Worm (Caenorhabditis elegans): Measurements from ENCODE around the gene cnc-4.
A peak's percentile ranks its signal among the peaks of the same experiment; 100 is the strongest.

cnc-4 gene

ce11 chrV:1471078-1471969, 24.3 kb downstream of the cnc-4 start (continued):
- TF ChIP-seq egl-27 (tag; optimal IDR thresholded peaks at IDR 0.05) (no peak), ceh-82 (tag; optimal IDR thresholded peaks at IDR 0.05) (no peak), lin-11 (tag; optimal IDR thresholded peaks at IDR 0.05) (peak; percentile 14), nhr-25 (tag; optimal IDR thresholded peaks at IDR 0.05) (peak; percentile 74), lin-13 (GFP tag; optimal IDR thresholded peaks at IDR 0.05) (peak; percentile 87), F13H6.1 (tag; optimal IDR thresholded peaks at IDR 0.05) (peak; percentile 44), nhr-237 (tag; optimal IDR thresholded peaks at IDR 0.05) (no peak), peb-1 (tag; optimal IDR thresholded peaks at IDR 0.05) (no peak), skn-1 (tag; optimal IDR thresholded peaks at IDR 0.05) (peak; percentile 86), fos-1 (tag; optimal IDR thresholded peaks at IDR 0.05) (peak; percentile 63), unc-55 (GFP tag; optimal IDR thresholded peaks at IDR 0.05) (peak; percentile 96), elt-3 (tag; optimal IDR thresholded peaks at IDR 0.05) (no peak), crh-2 (tag; optimal IDR thresholded peaks at IDR 0.05) (peak; percentile 72), ztf-1 (GFP tag; conservative IDR thresholded peaks at IDR 0.05) (no peak), Y55F3AM.14 (GFP tag; optimal IDR thresholded peaks at IDR 0.05) (no peak), mdl-1 (tag; optimal IDR thresholded peaks at IDR 0.05) (peak in 1 of 2 experiments; percentile 10), sem-4 (tag; optimal IDR thresholded peaks at IDR 0.05) (no peak), ztf-4 (tag; optimal IDR thresholded peaks at IDR 0.05) (peak; percentile 32), ZK546.5 (tag; optimal IDR thresholded peaks at IDR 0.05) (no peak), C34F6.9 (tag; optimal IDR thresholded peaks at IDR 0.05) (peak; percentile 87), nhr-6 (tag; optimal IDR thresholded peaks at IDR 0.05) (peak; percentile 50)

- TF ChIP-seq ztf-4 (tag; optimal IDR thresholded peaks at IDR 0.05) (no peak), sma-9 (GFP tag; optimal IDR thresholded peaks at IDR 0.05) (peak; percentile 31), sma-9 (tag; optimal IDR thresholded peaks at IDR 0.05) (no peak)
These were observed 25.0 kb downstream of the cnc-4 start for ce11 chrV:1471977-1472376.

- TF ChIP-seq fos-1 (tag; optimal IDR thresholded peaks at IDR 0.05) (peak; percentile 28), ztf-1 (GFP tag; conservative IDR thresholded peaks at IDR 0.05) (no peak), zag-1 (tag; optimal IDR thresholded peaks at IDR 0.05) (no peak), nhr-129 (tag; optimal IDR thresholded peaks at IDR 0.05) (peak; percentile 13)
These were observed 25.6 kb downstream of the cnc-4 start for ce11 chrV:1472569-1472968.

ce11 chrV:1474486-1475125, 27.6 kb downstream of the cnc-4 start, which contains the start of the genes F53E2.2 and unc-60:
Gene F53E2.2 (plus strand): TSS chrV:1475086.
Gene unc-60 (plus strand): TSS chrV:1475086.
- no peak for TF ChIP-seq nhr-77 (tag; optimal IDR thresholded peaks at IDR 0.05)
- no peak for TF ChIP-seq nhr-11 (tag; optimal IDR thresholded peaks at IDR 0.05)
- TF ChIP-seq sma-3 (GFP tag; optimal IDR thresholded peaks at IDR 0.05) = peak; percentile 14
- peak; percentile 44 for TF ChIP-seq ztf-4 (tag; optimal IDR thresholded peaks at IDR 0.05)
- TF ChIP-seq lin-13 (GFP tag; optimal IDR thresholded peaks at IDR 0.05) = no peak
- no peak for TF ChIP-seq nhr-6 (tag; optimal IDR thresholded peaks at IDR 0.05)
- TF ChIP-seq ceh-82 (tag; optimal IDR thresholded peaks at IDR 0.05) = peak; percentile 16
- TF ChIP-seq mdl-1 (tag; optimal IDR thresholded peaks at IDR 0.05) = peak; percentile 10 to 73
- TF ChIP-seq lin-11 (tag; optimal IDR thresholded peaks at IDR 0.05) = peak; percentile 5
- TF ChIP-seq ztf-1 (GFP tag; conservative IDR thresholded peaks at IDR 0.05) = no peak
- no peak for TF ChIP-seq Y55F3AM.14 (GFP tag; optimal IDR thresholded peaks at IDR 0.05)
- TF ChIP-seq unc-55 (GFP tag; optimal IDR thresholded peaks at IDR 0.05) = peak; percentile 71
- TF ChIP-seq C34F6.9 (tag; optimal IDR thresholded peaks at IDR 0.05) = peak; percentile 83
- no peak for TF ChIP-seq ztf-11 (tag; optimal IDR thresholded peaks at IDR 0.05)
- no peak for TF ChIP-seq unc-62 (GFP tag; optimal IDR thresholded peaks at IDR 0.05)
- TF ChIP-seq nhr-21 (tag; optimal IDR thresholded peaks at IDR 0.05) = no peak
- TF ChIP-seq gmeb-1 (tag; optimal IDR thresholded peaks at IDR 0.05) = peak; percentile 30
- TF ChIP-seq nhr-129 (tag; optimal IDR thresholded peaks at IDR 0.05) = peak; percentile 85
- no peak for TF ChIP-seq elt-3 (tag; optimal IDR thresholded peaks at IDR 0.05)
- TF ChIP-seq zag-1 (tag; optimal IDR thresholded peaks at IDR 0.05) = peak; percentile 62
- no peak for TF ChIP-seq nhr-237 (tag; optimal IDR thresholded peaks at IDR 0.05)
- no peak for TF ChIP-seq nhr-10 (tag; optimal IDR thresholded peaks at IDR 0.05)
- TF ChIP-seq nhr-12 (tag; optimal IDR thresholded peaks at IDR 0.05) = no peak
- TF ChIP-seq R02D3.7 (tag; optimal IDR thresholded peaks at IDR 0.05) = no peak
- TF ChIP-seq elt-1 (tag; optimal IDR thresholded peaks at IDR 0.05) = no peak
- TF ChIP-seq ama-1 (optimal IDR thresholded peaks at IDR 0.05) = no peak
- TF ChIP-seq lin-39 (tag; optimal IDR thresholded peaks at IDR 0.05) = no peak
- peak; percentile 48 for TF ChIP-seq sma-9 (GFP tag; optimal IDR thresholded peaks at IDR 0.05)
- no peak for TF ChIP-seq sma-9 (tag; optimal IDR thresholded peaks at IDR 0.05)
- peak; percentile 25 for TF ChIP-seq crh-2 (tag; optimal IDR thresholded peaks at IDR 0.05)
- TF ChIP-seq snpc-4 (tag; optimal IDR thresholded peaks at IDR 0.05) = no peak
- TF ChIP-seq lsy-2 (tag; optimal IDR thresholded peaks at IDR 0.05) = peak in 1 of 2 experiments; percentile 43
- no peak for TF ChIP-seq dmd-4 (tag; optimal IDR thresholded peaks at IDR 0.05)
- peak; percentile 1 for TF ChIP-seq skn-1 (tag; optimal IDR thresholded peaks at IDR 0.05)
- TF ChIP-seq sem-4 (tag; optimal IDR thresholded peaks at IDR 0.05) = peak; percentile 35
- peak; percentile 31 for TF ChIP-seq egl-27 (tag; optimal IDR thresholded peaks at IDR 0.05)
- no peak for TF ChIP-seq mbf-1 (tag; optimal IDR thresholded peaks at IDR 0.05)
- peak; percentile 36 for TF ChIP-seq fos-1 (tag; optimal IDR thresholded peaks at IDR 0.05)
- no peak for TF ChIP-seq peb-1 (tag; optimal IDR thresholded peaks at IDR 0.05)

Data from whole organism, L2 larva.